Worm (Caenorhabditis elegans): ENCODE results near the gene lact-1.

- no peak for TF ChIP-seq ceh-14 (tag; optimal IDR thresholded peaks at IDR 0.05)
- no peak for TF ChIP-seq tbx-2 (tag; optimal IDR thresholded peaks at IDR 0.05)
- no peak for TF ChIP-seq nhr-11 (tag; optimal IDR thresholded peaks at IDR 0.05)
- no peak for TF ChIP-seq K09A11.1 (tag; optimal IDR thresholded peaks at IDR 0.05; ENCODE audit: insufficient read depth)
Observed at ce11 chrX:7265348-7265747, 5.2 kb upstream of the lact-1 start, which contains the start of gene F46H5.2.

Data from whole organism, late embryonic.